Worm (Caenorhabditis elegans): ENCODE measurements around the gene nlp-46.
A peak's percentile ranks its signal among the peaks of the same experiment; 100 is the strongest.

nlp-46 gene

ce11 chrV:12530129-12530528, 24.0 kb upstream of the nlp-46 start:
- TF ChIP-seq nhr-10 (tag; optimal IDR thresholded peaks at IDR 0.05): no peak
- TF ChIP-seq unc-55 (GFP tag; optimal IDR thresholded peaks at IDR 0.05): peak; percentile 16
- TF ChIP-seq ztf-11 (tag; optimal IDR thresholded peaks at IDR 0.05): no peak
- peak in 1 of 2 experiments; percentile 32 for TF ChIP-seq lsy-2 (tag; optimal IDR thresholded peaks at IDR 0.05)
- no peak for TF ChIP-seq nhr-12 (tag; optimal IDR thresholded peaks at IDR 0.05)
- TF ChIP-seq nhr-77 (tag; optimal IDR thresholded peaks at IDR 0.05): no peak
- no peak for TF ChIP-seq blmp-1 (tag; optimal IDR thresholded peaks at IDR 0.05; ENCODE audit: insufficient read depth)
- peak; percentile 60 for TF ChIP-seq ceh-16 (tag; optimal IDR thresholded peaks at IDR 0.05)
- TF ChIP-seq ztf-1 (GFP tag; conservative IDR thresholded peaks at IDR 0.05): no peak
- TF ChIP-seq F13H6.1 (tag; optimal IDR thresholded peaks at IDR 0.05): peak; percentile 49
- no peak for TF ChIP-seq elt-3 (tag; optimal IDR thresholded peaks at IDR 0.05)
- TF ChIP-seq nhr-237 (tag; optimal IDR thresholded peaks at IDR 0.05): no peak
- peak; percentile 67 for TF ChIP-seq Y55F3AM.14 (GFP tag; optimal IDR thresholded peaks at IDR 0.05)
- TF ChIP-seq crh-2 (tag; optimal IDR thresholded peaks at IDR 0.05): peak; percentile 53
- TF ChIP-seq egl-27 (tag; optimal IDR thresholded peaks at IDR 0.05): peak; percentile 41
- TF ChIP-seq sem-4 (tag; optimal IDR thresholded peaks at IDR 0.05): peak; percentile 48
- no peak for TF ChIP-seq fos-1 (tag; optimal IDR thresholded peaks at IDR 0.05)
- no peak for TF ChIP-seq nhr-23 (tag; optimal IDR thresholded peaks at IDR 0.05)
- TF ChIP-seq lin-11 (tag; optimal IDR thresholded peaks at IDR 0.05): no peak
- peak; percentile 44 for TF ChIP-seq C34F6.9 (tag; optimal IDR thresholded peaks at IDR 0.05)
- peak; percentile 30 for TF ChIP-seq zag-1 (tag; optimal IDR thresholded peaks at IDR 0.05)
- no peak for TF ChIP-seq nhr-21 (tag; optimal IDR thresholded peaks at IDR 0.05)
- TF ChIP-seq aly-2 (tag; optimal IDR thresholded peaks at IDR 0.05): no peak
- peak; percentile 24 for TF ChIP-seq sma-9 (GFP tag; optimal IDR thresholded peaks at IDR 0.05)
- no peak for TF ChIP-seq sma-9 (tag; optimal IDR thresholded peaks at IDR 0.05)

ce11 chrV:12528919-12529318, 22.8 kb upstream of the nlp-46 start:
- TF ChIP-seq Y55F3AM.14 (GFP tag; optimal IDR thresholded peaks at IDR 0.05) (peak; percentile 64), elt-1 (tag; optimal IDR thresholded peaks at IDR 0.05) (no peak), nhr-237 (tag; optimal IDR thresholded peaks at IDR 0.05) (no peak), sma-3 (GFP tag; optimal IDR thresholded peaks at IDR 0.05) (peak; percentile 61), nhr-129 (tag; optimal IDR thresholded peaks at IDR 0.05) (peak; percentile 77), sma-9 (GFP tag; optimal IDR thresholded peaks at IDR 0.05) (peak; percentile 96), sma-9 (tag; optimal IDR thresholded peaks at IDR 0.05) (no peak), F13H6.1 (tag; optimal IDR thresholded peaks at IDR 0.05) (peak; percentile 81), unc-55 (GFP tag; optimal IDR thresholded peaks at IDR 0.05) (no peak), lsy-2 (tag; optimal IDR thresholded peaks at IDR 0.05) (peak in 1 of 2 experiments; percentile 76), nhr-25 (tag; optimal IDR thresholded peaks at IDR 0.05) (peak; percentile 65), zag-1 (tag; optimal IDR thresholded peaks at IDR 0.05) (peak; percentile 74), snpc-4 (tag; optimal IDR thresholded peaks at IDR 0.05) (no peak), ceh-82 (tag; optimal IDR thresholded peaks at IDR 0.05) (no peak), lin-39 (tag; optimal IDR thresholded peaks at IDR 0.05) (no peak), C34F6.9 (tag; optimal IDR thresholded peaks at IDR 0.05) (peak; percentile 77), mab-5 (tag; optimal IDR thresholded peaks at IDR 0.05) (no peak), aly-2 (tag; optimal IDR thresholded peaks at IDR 0.05) (no peak), lin-11 (tag; optimal IDR thresholded peaks at IDR 0.05) (no peak), nhr-77 (tag; optimal IDR thresholded peaks at IDR 0.05) (no peak), dmd-4 (tag; optimal IDR thresholded peaks at IDR 0.05) (no peak), egl-27 (tag; optimal IDR thresholded peaks at IDR 0.05) (peak; percentile 83), ama-1 (optimal IDR thresholded peaks at IDR 0.05) (no peak), ztf-4 (tag; optimal IDR thresholded peaks at IDR 0.05) (no peak), blmp-1 (tag; optimal IDR thresholded peaks at IDR 0.05; ENCODE audit: insufficient read depth) (peak; percentile 62), alr-1 (tag; optimal IDR thresholded peaks at IDR 0.05) (no peak), nhr-11 (tag; optimal IDR thresholded peaks at IDR 0.05) (no peak), mbf-1 (tag; optimal IDR thresholded peaks at IDR 0.05) (no peak), ceh-16 (tag; optimal IDR thresholded peaks at IDR 0.05) (no peak), peb-1 (tag; optimal IDR thresholded peaks at IDR 0.05) (peak; percentile 25), skn-1 (tag; optimal IDR thresholded peaks at IDR 0.05) (no peak), mdl-1 (tag; optimal IDR thresholded peaks at IDR 0.05) (peak; percentile 2 to 63), fos-1 (tag; optimal IDR thresholded peaks at IDR 0.05) (peak; percentile 93), nhr-21 (tag; optimal IDR thresholded peaks at IDR 0.05) (peak; percentile 55), crh-2 (tag; optimal IDR thresholded peaks at IDR 0.05) (peak; percentile 78), R02D3.7 (tag; optimal IDR thresholded peaks at IDR 0.05) (no peak), unc-62 (GFP tag; optimal IDR thresholded peaks at IDR 0.05) (no peak), nhr-23 (tag; optimal IDR thresholded peaks at IDR 0.05) (no peak), lin-13 (GFP tag; optimal IDR thresholded peaks at IDR 0.05) (peak; percentile 44), nhr-10 (tag; optimal IDR thresholded peaks at IDR 0.05) (no peak), ztf-1 (GFP tag; conservative IDR thresholded peaks at IDR 0.05) (no peak), nhr-12 (tag; optimal IDR thresholded peaks at IDR 0.05) (no peak), unc-39 (tag; optimal IDR thresholded peaks at IDR 0.05) (no peak), gmeb-1 (tag; optimal IDR thresholded peaks at IDR 0.05) (no peak), ZK546.5 (tag; optimal IDR thresholded peaks at IDR 0.05) (no peak), elt-3 (tag; optimal IDR thresholded peaks at IDR 0.05) (no peak), nhr-6 (tag; optimal IDR thresholded peaks at IDR 0.05) (no peak), ztf-11 (tag; optimal IDR thresholded peaks at IDR 0.05) (no peak), sem-4 (tag; optimal IDR thresholded peaks at IDR 0.05) (peak; percentile 63)

Measured in whole organism, L2 larva.